Fruit fly (Drosophila melanogaster) whole organism, prepupa: ENCODE measurements around the gene Drs.

Experiments used
- CG10631 ChIP-seq: fragments of 200-800 bp; sonication (Bioruptor generic); optimal IDR thresholded peaks from 2 replicates; lab custom pipeline; 2016; ENCODE audit warnings: missing biosample characterization, missing genetic modification characterization
- CG10669 ChIP-seq: fragments of 200-800 bp; sonication (Bioruptor generic); optimal IDR thresholded peaks from 3 replicates; lab custom pipeline; 2018; ENCODE audit warnings: missing biosample characterization, mild to moderate bottlenecking, missing genetic modification characterization, moderate library complexity
- CG11294 ChIP-seq: fragments of 200-800 bp; sonication (Bioruptor generic); IDR thresholded peaks from 2 replicates; pipeline ENCODE4 v1.3.6; 2022; ENCODE audit warnings: missing biosample characterization, missing genetic modification characterization
- CG11762 ChIP-seq: fragments of 200-800 bp; sonication (Bioruptor generic); optimal IDR thresholded peaks from 3 replicates; lab custom pipeline; 2016; ENCODE audit warnings: missing biosample characterization, missing genetic modification characterization; ENCODE audit not compliant: insufficient read depth
- CG11902 ChIP-seq: fragments of 200-800 bp; sonication (Bioruptor generic); optimal IDR thresholded peaks from 3 replicates; lab custom pipeline; 2016; ENCODE audit warnings: missing biosample characterization, missing genetic modification characterization
- CG15336 ChIP-seq: fragments of 200-800 bp; sonication (Bioruptor generic); IDR thresholded peaks from 2 replicates; pipeline ENCODE4 v1.3.6; 2022; ENCODE audit warnings: missing biosample characterization, missing genetic modification characterization
- CG16779 ChIP-seq: fragments of 200-800 bp; sonication (Bioruptor generic); optimal IDR thresholded peaks from 3 replicates; lab custom pipeline; 2017; ENCODE audit warnings: missing biosample characterization, mild to moderate bottlenecking, missing genetic modification characterization
- CG3032 ChIP-seq: fragments of 200-800 bp; optimal IDR thresholded peaks from 2 replicates; lab custom pipeline; 2019; ENCODE audit warnings: missing biosample characterization, mild to moderate bottlenecking, missing genetic modification characterization, moderate library complexity
- CG31627 ChIP-seq: fragments of 200-800 bp; sonication (Bioruptor generic); optimal IDR thresholded peaks from 3 replicates; lab custom pipeline; 2016; ENCODE audit warnings: missing biosample characterization, missing genetic modification characterization
- CG32006 ChIP-seq: fragments of 200-800 bp; sonication (Bioruptor generic); optimal IDR thresholded peaks from 3 replicates; lab custom pipeline; 2017; ENCODE audit warnings: missing biosample characterization, mild to moderate bottlenecking, missing genetic modification characterization
- CG34406 ChIP-seq: fragments of 200-800 bp; sonication (Bioruptor generic); optimal IDR thresholded peaks from 3 replicates; lab custom pipeline; 2016; ENCODE audit warnings: missing biosample characterization, missing genetic modification characterization
- CG6163 ChIP-seq: fragments of 200-800 bp; sonication (Bioruptor generic); IDR thresholded peaks from 3 replicates; pipeline ENCODE4 v1.3.6; 2022; ENCODE audit warnings: missing biosample characterization, missing genetic modification characterization
- CG6276 ChIP-seq: fragments of 200-800 bp; sonication (Bioruptor generic); optimal IDR thresholded peaks from 2 replicates; lab custom pipeline; 2017; ENCODE audit warnings: missing biosample characterization, mild to moderate bottlenecking, missing genetic modification characterization
- CG6792 ChIP-seq: fragments of 200-800 bp; sonication (Bioruptor generic); optimal IDR thresholded peaks from 3 replicates; lab custom pipeline; 2016; ENCODE audit warnings: missing biosample characterization, missing genetic modification characterization
- CG6854 ChIP-seq: fragments of 200-800 bp; sonication (Bioruptor generic); optimal IDR thresholded peaks from 2 replicates; lab custom pipeline; 2017; ENCODE audit warnings: missing biosample characterization, mild to moderate bottlenecking, missing genetic modification characterization
- CG7368 ChIP-seq: fragments of 200-800 bp; sonication (Bioruptor generic); optimal IDR thresholded peaks from 3 replicates; lab custom pipeline; 2016; ENCODE audit warnings: missing biosample characterization, missing genetic modification characterization
- CG8119 ChIP-seq: fragments of 200-800 bp; sonication (Bioruptor generic); IDR thresholded peaks from 3 replicates; pipeline ENCODE4 v1.3.6; 2022; ENCODE audit warnings: missing biosample characterization, missing genetic modification characterization
- CG8632 ChIP-seq: fragments of 200-800 bp; sonication (Bioruptor generic); optimal IDR thresholded peaks from 3 replicates; lab custom pipeline; 2016; ENCODE audit warnings: missing biosample characterization, missing genetic modification characterization
- CG9139 ChIP-seq: fragments of 200-800 bp; sonication (Bioruptor generic); optimal IDR thresholded peaks from 3 replicates; lab custom pipeline; 2017; ENCODE audit warnings: missing biosample characterization, mild to moderate bottlenecking, missing genetic modification characterization
- Eip75B ChIP-seq: fragments of 200-800 bp; sonication (Bioruptor generic); optimal IDR thresholded peaks from 3 replicates; lab custom pipeline; 2016; ENCODE audit warnings: missing biosample characterization, missing genetic modification characterization
- Eip93F ChIP-seq: fragments of 200-800 bp; sonication (Bioruptor generic); optimal IDR thresholded peaks from 2 replicates; lab custom pipeline; 2016; ENCODE audit warnings: missing biosample characterization, mild to moderate bottlenecking, missing genetic modification characterization
- Ets21C ChIP-seq: fragments of 200-800 bp; sonication (Bioruptor generic); optimal IDR thresholded peaks from 3 replicates; lab custom pipeline; 2016; ENCODE audit warnings: missing biosample characterization, missing genetic modification characterization
- Ets96B ChIP-seq: fragments of 200-800 bp; optimal IDR thresholded peaks from 2 replicates; lab custom pipeline; 2019; ENCODE audit warnings: missing biosample characterization, mild to moderate bottlenecking, missing genetic modification characterization, moderate library complexity
- Gug ChIP-seq: fragments of 200-800 bp; sonication (Bioruptor generic); IDR thresholded peaks from 2 replicates; pipeline ENCODE4 v1.3.6; 2022; ENCODE audit warnings: missing biosample characterization, missing genetic modification characterization
- Hr38 ChIP-seq: sonication (Bioruptor generic); optimal IDR thresholded peaks from 2 replicates; lab custom pipeline; 2016; ENCODE audit warnings: missing biosample characterization, missing genetic modification characterization
- Hr39 ChIP-seq: fragments of 200-800 bp; sonication (Bioruptor generic); optimal IDR thresholded peaks from 2 replicates; lab custom pipeline; 2016; ENCODE audit warnings: missing biosample characterization, missing genetic modification characterization
- Hr4 ChIP-seq: fragments of 200-800 bp; sonication (Bioruptor generic); optimal IDR thresholded peaks from 3 replicates; lab custom pipeline; 2016; ENCODE audit warnings: missing biosample characterization, missing genetic modification characterization
- Lpt ChIP-seq: fragments of 200-800 bp; sonication (Bioruptor generic); optimal IDR thresholded peaks from 3 replicates; lab custom pipeline; 2016; ENCODE audit warnings: missing biosample characterization, missing genetic modification characterization
- Met ChIP-seq: fragments of 200-800 bp; sonication (Bioruptor generic); optimal IDR thresholded peaks from 3 replicates; lab custom pipeline; 2016; ENCODE audit warnings: missing biosample characterization, missing genetic modification characterization
- OdsH ChIP-seq: fragments of 200-800 bp; sonication (Bioruptor generic); optimal IDR thresholded peaks from 3 replicates; lab custom pipeline; 2016; ENCODE audit warnings: missing biosample characterization, missing genetic modification characterization
- Smox ChIP-seq: fragments of 200-800 bp; sonication (Bioruptor generic); optimal IDR thresholded peaks from 3 replicates; lab custom pipeline; 2016; ENCODE audit warnings: missing biosample characterization, missing genetic modification characterization
- Sox102F ChIP-seq: fragments of 200-800 bp; sonication (Bioruptor generic); optimal IDR thresholded peaks from 2 replicates; lab custom pipeline; 2016; ENCODE audit warnings: missing biosample characterization, mild to moderate bottlenecking, missing genetic modification characterization
- Sox14 ChIP-seq: fragments of 200-800 bp; sonication (Bioruptor generic); optimal IDR thresholded peaks from 3 replicates; lab custom pipeline; 2016; ENCODE audit warnings: missing biosample characterization, missing genetic modification characterization
- Sox15 ChIP-seq: fragments of 200-800 bp; sonication (Bioruptor generic); optimal IDR thresholded peaks from 3 replicates; lab custom pipeline; 2016; ENCODE audit warnings: missing biosample characterization, missing genetic modification characterization
- acj6 ChIP-seq: fragments of 200-800 bp; sonication (Bioruptor generic); optimal IDR thresholded peaks from 3 replicates; lab custom pipeline; 2016; ENCODE audit warnings: missing biosample characterization, missing genetic modification characterization
- dac ChIP-seq: fragments of 200-800 bp; sonication (Bioruptor generic); optimal IDR thresholded peaks from 2 replicates; lab custom pipeline; 2017; ENCODE audit warnings: missing biosample characterization, mild to moderate bottlenecking, missing genetic modification characterization
- eg ChIP-seq: fragments of 200-800 bp; sonication (Bioruptor generic); IDR thresholded peaks from 3 replicates; pipeline ENCODE4 v1.3.6; 2022; ENCODE audit warnings: missing biosample characterization, missing genetic modification characterization
- fd59A ChIP-seq: fragments of 200-800 bp; sonication (Bioruptor generic); optimal IDR thresholded peaks from 2 replicates; lab custom pipeline; 2017; ENCODE audit warnings: missing biosample characterization, mild to moderate bottlenecking, missing genetic modification characterization, missing genetic modification reagents
- fd85E ChIP-seq: fragments of 200-800 bp; sonication (Bioruptor generic); optimal IDR thresholded peaks from 3 replicates; lab custom pipeline; 2016; ENCODE audit warnings: missing biosample characterization, missing genetic modification characterization
- fkh ChIP-seq: fragments of 200-800 bp; sonication (Bioruptor generic); optimal IDR thresholded peaks from 3 replicates; lab custom pipeline; 2017; ENCODE audit warnings: missing biosample characterization, mild to moderate bottlenecking, missing genetic modification characterization, moderate library complexity
- net ChIP-seq: fragments of 200-800 bp; sonication (Bioruptor generic); optimal IDR thresholded peaks from 3 replicates; lab custom pipeline; 2016; ENCODE audit warnings: missing biosample characterization, missing genetic modification characterization
- pdm3 ChIP-seq: fragments of 200-800 bp; sonication (Bioruptor generic); optimal IDR thresholded peaks from 3 replicates; lab custom pipeline; 2016; ENCODE audit warnings: missing biosample characterization, missing genetic modification characterization
- spab ChIP-seq: fragments of 200-800 bp; sonication (Bioruptor generic); optimal IDR thresholded peaks from 2 replicates; lab custom pipeline; 2017; ENCODE audit warnings: missing biosample characterization, mild to moderate bottlenecking, missing genetic modification characterization, missing genetic modification reagents
- ss ChIP-seq, 2 experiments: fragments of 200-800 bp; sonication (Bioruptor generic); optimal IDR thresholded peaks; 2 replicates in 1 of 2; 3 replicates in 1 of 2; lab custom pipeline; 2017 to 2018; ENCODE audit warnings: mild to moderate bottlenecking in 2 of 2, missing biosample characterization in 2 of 2, missing genetic modification characterization in 2 of 2, moderate library complexity in 1 of 2
- svp ChIP-seq: fragments of 200-800 bp; sonication (Bioruptor generic); peaks from one replicate; lab custom pipeline; 2016; ENCODE audit warnings: missing biosample characterization, missing genetic modification characterization
- topi ChIP-seq: fragments of 200-800 bp; sonication (Bioruptor generic); optimal IDR thresholded peaks from 3 replicates; lab custom pipeline; 2016; ENCODE audit warnings: missing biosample characterization, missing genetic modification characterization
- vri ChIP-seq: fragments of 200-800 bp; sonication (Bioruptor generic); optimal IDR thresholded peaks from 3 replicates; lab custom pipeline; 2016; ENCODE audit warnings: missing biosample characterization, mild to moderate bottlenecking, missing genetic modification characterization

Gene Drs

dm6 chr3L:3396056-3396455 is 26.7 kb downstream of the Drs start (continued):
- TF ChIP-seq vri (peak; percentile 35), dac (peak; percentile 79), CG11294 (GFP tag; lab: Robert Waterston, UW) (peak; percentile 54; the same call in 1 of the 2 replicates), spab (GFP tag; lab: Kevin White, UChicago) (peak; percentile 84), svp (GFP tag; lab: Kevin White, UChicago) (peak; percentile 85), Sox14 (GFP tag; lab: Kevin White, UChicago) (peak; percentile 87), fd59A (GFP tag; lab: Kevin White, UChicago) (peak; percentile 83), Eip93F (GFP tag; lab: Kevin White, UChicago) (no peak), CG8632 (peak; percentile 84), Ets21C (peak; percentile 58), topi (GFP tag; lab: Kevin White, UChicago) (peak; percentile 80), Met (GFP tag; lab: Kevin White, UChicago) (peak; percentile 79), Hr38 (no peak), CG10631 (peak; percentile 88), fd85E (GFP tag; lab: Kevin White, UChicago) (peak; percentile 22), CG6276 (GFP tag; lab: Kevin White, UChicago) (peak; percentile 89), pdm3 (GFP tag; lab: Kevin White, UChicago) (peak; percentile 87), CG32006 (GFP tag; lab: Kevin White, UChicago) (peak; percentile 95), CG11902 (GFP tag; lab: Kevin White, UChicago) (peak; percentile 38), CG8119 (GFP tag; lab: Robert Waterston, UW) (peak; percentile 92), net (GFP tag; lab: Kevin White, UChicago) (peak; percentile 84), CG3032 (tag; lab: Kevin White, UChicago) (peak; percentile 93), Smox (GFP tag; lab: Kevin White, UChicago) (peak; percentile 70)
- TF ChIP-seq, all 60 proteins: peak for 58

- TF ChIP-seq Hr38 (no peak), Smox (GFP tag; lab: Kevin White, UChicago) (no peak), Ets96B (no peak), Sox102F (GFP tag; lab: Kevin White, UChicago) (no peak), CG6854 (no peak), CG34406 (GFP tag; lab: Kevin White, UChicago) (no peak), CG11762 (GFP tag; lab: Kevin White, UChicago) (no peak), CG6792 (GFP tag; lab: Kevin White, UChicago) (no peak)
Measured at dm6 chr3L:3397309-3397821, 28.0 kb downstream of the Drs start.

- TF ChIP-seq CG7368 (GFP tag; lab: Kevin White, UChicago) (peak; percentile 86), Eip75B (GFP tag; lab: Kevin White, UChicago) (peak; percentile 90), net (GFP tag; lab: Kevin White, UChicago) (peak; percentile 84), Hr4 (GFP tag; lab: Kevin White, UChicago) (peak; percentile 78), eg (peak; percentile 78), CG31627 (peak; percentile 90), fkh (no peak), CG6163 (GFP tag; lab: Robert Waterston, UW) (peak; percentile 93), CG9139 (GFP tag; lab: Kevin White, UChicago) (peak; percentile 89), Hr39 (peak; percentile 92), CG8119 (GFP tag; lab: Robert Waterston, UW) (peak; percentile 82), CG16779 (tag; lab: Kevin White, UChicago) (peak; percentile 67), Lpt (GFP tag; lab: Kevin White, UChicago) (peak; percentile 82), OdsH (GFP tag; lab: Kevin White, UChicago) (peak; percentile 89), CG10669 (GFP tag; lab: Kevin White, UChicago) (peak; percentile 90), Ets96B (peak; percentile 93), Sox15 (GFP tag; lab: Kevin White, UChicago) (peak; percentile 79), ss (GFP tag; optimal IDR thresholded peaks at IDR 0.05; lab: Kevin White, UChicago) (peak; percentile 89), CG10631 (peak; percentile 84), acj6 (GFP tag; lab: Kevin White, UChicago) (peak; percentile 89), Smox (GFP tag; lab: Kevin White, UChicago) (peak; percentile 91), CG11762 (GFP tag; lab: Kevin White, UChicago) (peak; percentile 82), CG15336 (peak; percentile 68), fd85E (GFP tag; lab: Kevin White, UChicago) (peak; percentile 70), spab (GFP tag; lab: Kevin White, UChicago) (peak; percentile 89), CG32006 (GFP tag; lab: Kevin White, UChicago) (peak; percentile 77), svp (GFP tag; lab: Kevin White, UChicago) (peak; percentile 90), Gug (peak; percentile 53), CG6276 (GFP tag; lab: Kevin White, UChicago) (peak; percentile 54), Hr38 (no peak)
Measured at dm6 chr3L:3397849-3398248, 28.5 kb downstream of the Drs start.
